Fruit fly (Drosophila melanogaster) whole organism, embryonic: ENCODE measurements around the gene Vha68-3.

Source experiments
- ATbp ChIP-seq: fragments of 200-800 bp; sonication (Bioruptor generic); optimal IDR thresholded peaks from 2 replicates; lab custom pipeline; 2017; ENCODE audit warnings: missing biosample characterization, mild to moderate bottlenecking, missing genetic modification characterization, missing genetic modification reagents
- Bteb2 ChIP-seq: fragments of 200-800 bp; sonication (Bioruptor generic); optimal IDR thresholded peaks from 2 replicates; lab custom pipeline; 2016; ENCODE audit warnings: missing biosample characterization, missing genetic modification characterization
- CG10565 ChIP-seq: fragments of 200-800 bp; sonication (Bioruptor generic); optimal IDR thresholded peaks from 3 replicates; lab custom pipeline; 2016; ENCODE audit warnings: missing biosample characterization, mild to moderate bottlenecking, missing genetic modification characterization
- CG10959 ChIP-seq: fragments of 200-800 bp; sonication (Bioruptor generic); IDR thresholded peaks from 2 replicates; pipeline ENCODE4 v1.3.6; 2022; ENCODE audit warnings: missing biosample characterization, missing genetic modification characterization
- CG11504 ChIP-seq: fragments of 200-800 bp; sonication (Bioruptor generic); optimal IDR thresholded peaks from 3 replicates; lab custom pipeline; 2019; ENCODE audit warnings: missing biosample characterization, mild to moderate bottlenecking, missing genetic modification characterization, moderate library complexity
- CG11723 ChIP-seq: fragments of 200-800 bp; sonication (Bioruptor generic); optimal IDR thresholded peaks from 2 replicates; lab custom pipeline; 2017; ENCODE audit warnings: missing biosample characterization, mild to moderate bottlenecking, missing genetic modification characterization
- CG13287 ChIP-seq: fragments of 200-800 bp; sonication (Bioruptor generic); IDR thresholded peaks from 2 replicates; pipeline ENCODE4 v1.3.6; 2022; ENCODE audit warnings: missing biosample characterization, missing genetic modification characterization; ENCODE audit not compliant: partially characterized antibody
- CG13296 ChIP-seq: fragments of 200-800 bp; sonication (Bioruptor generic); optimal IDR thresholded peaks from 3 replicates; lab custom pipeline; 2018; ENCODE audit warnings: missing biosample characterization, mild to moderate bottlenecking, missing genetic modification characterization
- CG13775 ChIP-seq: fragments of 200-800 bp; sonication (Bioruptor generic); optimal IDR thresholded peaks from 3 replicates; lab custom pipeline; 2017; ENCODE audit warnings: missing biosample characterization, mild to moderate bottlenecking, missing genetic modification characterization
- CG15073 ChIP-seq: fragments of 200-800 bp; sonication (Bioruptor generic); optimal IDR thresholded peaks from 2 replicates; lab custom pipeline; 2016; ENCODE audit warnings: missing biosample characterization, missing genetic modification characterization
- CG17361 ChIP-seq: fragments of 200-800 bp; sonication (Bioruptor generic); IDR thresholded peaks from 3 replicates; pipeline ENCODE4 v1.3.6; 2022; ENCODE audit warnings: missing biosample characterization, missing genetic modification characterization
- CG17385 ChIP-seq: fragments of 200-800 bp; sonication (Bioruptor generic); optimal IDR thresholded peaks from 3 replicates; lab custom pipeline; 2018; ENCODE audit warnings: missing biosample characterization, mild to moderate bottlenecking, missing genetic modification characterization
- CG18599 ChIP-seq: fragments of 200-800 bp; sonication (Bioruptor generic); optimal IDR thresholded peaks from 3 replicates; lab custom pipeline; 2017; ENCODE audit warnings: missing biosample characterization, missing genetic modification characterization, mild to moderate bottlenecking, moderate library complexity, missing genetic modification reagents
- CG2678 ChIP-seq: fragments of 200-800 bp; sonication (Bioruptor generic); optimal IDR thresholded peaks from 3 replicates; lab custom pipeline; 2019; ENCODE audit warnings: missing biosample characterization, mild to moderate bottlenecking, missing genetic modification characterization, moderate library complexity
- CG6272 ChIP-seq: fragments of 200-800 bp; sonication (Bioruptor generic); IDR thresholded peaks from 2 replicates; pipeline ENCODE4 v1.3.6; 2022; ENCODE audit warnings: missing biosample characterization, missing genetic modification characterization
- CG7556 ChIP-seq: fragments of 200-800 bp; sonication (Bioruptor generic); optimal IDR thresholded peaks from 2 replicates; lab custom pipeline; 2017; ENCODE audit warnings: missing biosample characterization, mild to moderate bottlenecking, missing genetic modification characterization
- CG9215 ChIP-seq: fragments of 200-800 bp; sonication (Bioruptor generic); IDR thresholded peaks from 2 replicates; pipeline ENCODE4 v1.3.6; 2022; ENCODE audit warnings: missing biosample characterization, missing genetic modification characterization
- CoRest ChIP-seq: fragments of 200-800 bp; sonication (Bioruptor generic); optimal IDR thresholded peaks from 3 replicates; lab custom pipeline; 2018; ENCODE audit warnings: missing biosample characterization, mild to moderate bottlenecking, missing genetic modification characterization, moderate library complexity
- Dfd ChIP-seq, 2 experiments: fragments of >200 bp; optimal IDR thresholded peaks; 2 replicates each; lab custom pipeline; 2017; ENCODE audit warnings: missing biosample characterization in 2 of 2, missing genetic modification characterization in 2 of 2
- Fer1 ChIP-seq: fragments of 200-800 bp; sonication (Bioruptor generic); optimal IDR thresholded peaks from 2 replicates; lab custom pipeline; 2017; ENCODE audit warnings: missing biosample characterization, mild to moderate bottlenecking, missing genetic modification characterization
- Gug ChIP-seq: fragments of 200-800 bp; sonication (Bioruptor generic); IDR thresholded peaks from 4 replicates; pipeline ENCODE4 v1.3.6; 2022; ENCODE audit warnings: missing biosample characterization, missing genetic modification characterization
- HLH3B ChIP-seq: fragments of 200-800 bp; sonication (Bioruptor generic); IDR thresholded peaks from 2 replicates; pipeline ENCODE4 v1.3.6; 2022; ENCODE audit warnings: missing biosample characterization, missing genetic modification characterization
- HLH4C ChIP-seq: fragments of 200-800 bp; sonication (Bioruptor generic); IDR thresholded peaks from 3 replicates; pipeline ENCODE4 v1.3.6; 2022; ENCODE audit warnings: missing biosample characterization, missing genetic modification characterization; ENCODE audit not compliant: partially characterized antibody
- Meics ChIP-seq: fragments of 200-800 bp; sonication (Bioruptor generic); optimal IDR thresholded peaks from 2 replicates; lab custom pipeline; 2017; ENCODE audit warnings: missing biosample characterization, mild to moderate bottlenecking, missing genetic modification characterization
- NfI ChIP-seq: fragments of 200-800 bp; sonication (Bioruptor generic); optimal IDR thresholded peaks from 3 replicates; lab custom pipeline; 2018; ENCODE audit warnings: missing biosample characterization, mild to moderate bottlenecking, missing genetic modification characterization, moderate library complexity
- Oaz ChIP-seq: fragments of 200-800 bp; sonication (Bioruptor generic); IDR thresholded peaks from 2 replicates; pipeline ENCODE4 v1.3.6; 2022; ENCODE audit warnings: missing biosample characterization, missing genetic modification characterization
- Optix ChIP-seq: fragments of 200-800 bp; sonication (Bioruptor generic); IDR thresholded peaks from 3 replicates; pipeline ENCODE4 v1.3.6; 2022; ENCODE audit warnings: missing biosample characterization, missing genetic modification characterization
- PHDP ChIP-seq: fragments of 200-800 bp; sonication (Bioruptor generic); optimal IDR thresholded peaks from 3 replicates; lab custom pipeline; 2018; ENCODE audit warnings: missing biosample characterization, mild to moderate bottlenecking, missing genetic modification characterization, moderate library complexity
- Sin3A ChIP-seq: fragments of >200 bp; optimal IDR thresholded peaks from 2 replicates; lab custom pipeline; 2018
- Sox102F ChIP-seq: fragments of 200-800 bp; sonication (Bioruptor generic); optimal IDR thresholded peaks from 2 replicates; lab custom pipeline; 2018; ENCODE audit warnings: missing biosample characterization, mild to moderate bottlenecking, missing genetic modification characterization, moderate library complexity
- Vsx1 ChIP-seq: fragments of 200-800 bp; sonication (Bioruptor generic); optimal IDR thresholded peaks from 2 replicates; lab custom pipeline; 2017; ENCODE audit warnings: missing biosample characterization, mild to moderate bottlenecking, missing genetic modification characterization, missing genetic modification reagents
- Xbp1 ChIP-seq: fragments of 200-800 bp; sonication (Bioruptor generic); optimal IDR thresholded peaks from 3 replicates; lab custom pipeline; 2016; ENCODE audit warnings: missing biosample characterization, mild to moderate bottlenecking, missing genetic modification characterization
- ase ChIP-seq: fragments of 200-800 bp; sonication (Bioruptor generic); IDR thresholded peaks from 3 replicates; pipeline ENCODE4 v1.3.6; 2022; ENCODE audit warnings: missing biosample characterization, missing genetic modification characterization
- caup ChIP-seq: fragments of 200-800 bp; sonication (Bioruptor generic); optimal IDR thresholded peaks from 3 replicates; lab custom pipeline; 2017; ENCODE audit warnings: missing biosample characterization, mild to moderate bottlenecking, missing genetic modification characterization, moderate library complexity; ENCODE audit not compliant: severe bottlenecking
- cwo ChIP-seq: fragments of 200-800 bp; sonication (Bioruptor generic); optimal IDR thresholded peaks from 3 replicates; lab custom pipeline; 2017; ENCODE audit warnings: missing biosample characterization, missing genetic modification characterization, mild to moderate bottlenecking, moderate library complexity, missing genetic modification reagents
- da ChIP-seq: fragments of 200-800 bp; sonication (Bioruptor generic); optimal IDR thresholded peaks from 2 replicates; lab custom pipeline; 2016; ENCODE audit warnings: missing biosample characterization, missing genetic modification characterization
- danr ChIP-seq: fragments of 200-800 bp; sonication (Bioruptor generic); IDR thresholded peaks from 2 replicates; pipeline ENCODE4 v1.3.6; 2022; ENCODE audit warnings: missing biosample characterization, missing genetic modification characterization
- dati ChIP-seq: fragments of 200-800 bp; sonication (Bioruptor generic); IDR thresholded peaks from 2 replicates; pipeline ENCODE4 v1.3.6; 2022; ENCODE audit warnings: missing biosample characterization, missing genetic modification characterization
- dmrt99B ChIP-seq: fragments of 200-800 bp; sonication (Bioruptor generic); optimal IDR thresholded peaks from 2 replicates; lab custom pipeline; 2018; ENCODE audit warnings: missing biosample characterization, mild to moderate bottlenecking, missing genetic modification characterization, moderate library complexity
- gsb ChIP-seq: fragments of 200-800 bp; sonication (Bioruptor generic); IDR thresholded peaks from 2 replicates; pipeline ENCODE4 v1.3.6; 2022; ENCODE audit warnings: missing biosample characterization, missing genetic modification characterization
- hkb ChIP-seq, 2 experiments: fragments of 200-800 bp in 1 of 2; fragments of >200 bp in 1 of 2; sonication (Bioruptor generic) in 1 of 2; IDR thresholded peaks in 1 of 2; optimal IDR thresholded peaks in 1 of 2; 2 replicates each; pipeline versions ENCODE4 v1.3.6 to Lab custom; 2017 to 2022; ENCODE audit warnings: missing biosample characterization in 1 of 2, missing genetic modification characterization in 1 of 2
- kay ChIP-seq: fragments of 200-800 bp; sonication (Bioruptor generic); optimal IDR thresholded peaks from 2 replicates; lab custom pipeline; 2016; ENCODE audit warnings: missing biosample characterization, missing genetic modification characterization
- ken ChIP-seq: fragments of 200-800 bp; sonication (Bioruptor generic); IDR thresholded peaks from 3 replicates; pipeline ENCODE4 v1.3.6; 2022; ENCODE audit warnings: missing biosample characterization, missing genetic modification characterization
- lab ChIP-seq: fragments of 200-800 bp; sonication (Bioruptor generic); optimal IDR thresholded peaks from 3 replicates; lab custom pipeline; 2017; ENCODE audit warnings: missing biosample characterization, missing genetic modification characterization, mild to moderate bottlenecking, moderate library complexity, missing genetic modification reagents
- nerfin-2 ChIP-seq: fragments of 200-800 bp; sonication (Bioruptor generic); IDR thresholded peaks from 2 replicates; pipeline ENCODE4 v1.3.6; 2022; ENCODE audit warnings: missing biosample characterization, missing genetic modification characterization; ENCODE audit not compliant: partially characterized antibody
- pzg ChIP-seq: fragments of 200-800 bp; sonication (Bioruptor generic); optimal IDR thresholded peaks from 3 replicates; lab custom pipeline; 2018; ENCODE audit warnings: missing biosample characterization, mild to moderate bottlenecking, missing genetic modification characterization, moderate library complexity
- sisA ChIP-seq: fragments of 200-800 bp; sonication (Bioruptor generic); IDR thresholded peaks from 2 replicates; pipeline ENCODE4 v1.3.6; 2022; ENCODE audit warnings: missing biosample characterization, missing genetic modification characterization
- yki ChIP-seq: fragments of >200 bp; optimal IDR thresholded peaks from 3 replicates; lab custom pipeline; 2018

Gene Vha68-3

DNA sequence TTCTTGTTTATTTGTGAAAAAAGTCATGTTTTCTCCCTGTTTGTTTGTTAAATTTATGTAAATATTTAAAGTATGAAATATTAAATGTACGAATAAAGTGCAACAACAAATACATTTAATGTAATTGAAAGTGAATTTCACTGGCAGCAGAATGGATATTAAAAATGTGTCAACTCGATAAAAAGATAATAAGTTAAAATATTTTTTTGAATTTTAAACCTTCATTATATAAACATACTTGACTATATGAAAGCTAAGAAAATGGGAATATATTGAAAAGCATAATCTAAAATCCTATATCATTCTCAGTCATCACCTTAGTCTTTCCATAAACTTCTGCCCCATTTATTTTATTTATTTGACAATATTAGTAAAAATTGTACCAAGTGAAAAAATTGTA, at the start of gene Vha68-3:
TSS of gene Vha68-3 (plus strand) at position 301 of the 400 bp plus-strand sequence.
- TF ChIP-seq Vsx1 (GFP tag; lab: Kevin White, UChicago) (no peak), lab (GFP tag; lab: Kevin White, UChicago) (no peak), HLH4C (GFP tag; lab: Robert Waterston, UW) (no peak), Optix (GFP tag; lab: Robert Waterston, UW) (no peak), CG13775 (no peak)

dm6 chr2L:12932996-12933395, 45.6 kb upstream of the Vha68-3 start:
- TF ChIP-seq CG11723 (GFP tag; lab: Kevin White, UChicago) (no peak), pzg (GFP tag; lab: Kevin White, UChicago) (no peak), Sin3A (no peak), CG15073 (GFP tag; lab: Kevin White, UChicago) (no peak), Bteb2 (no peak), da (no peak), NfI (no peak), Dfd (GFP tag; optimal IDR thresholded peaks at IDR 0.05; lab: Kevin White, UChicago) (no peak), cwo (GFP tag; lab: Kevin White, UChicago) (no peak), ken (no peak), nerfin-2 (GFP tag; lab: Robert Waterston, UW) (no peak), CG10565 (GFP tag; lab: Kevin White, UChicago) (no peak), CG10959 (no peak), ase (GFP tag; lab: Robert Waterston, UW) (no peak)

DNA sequence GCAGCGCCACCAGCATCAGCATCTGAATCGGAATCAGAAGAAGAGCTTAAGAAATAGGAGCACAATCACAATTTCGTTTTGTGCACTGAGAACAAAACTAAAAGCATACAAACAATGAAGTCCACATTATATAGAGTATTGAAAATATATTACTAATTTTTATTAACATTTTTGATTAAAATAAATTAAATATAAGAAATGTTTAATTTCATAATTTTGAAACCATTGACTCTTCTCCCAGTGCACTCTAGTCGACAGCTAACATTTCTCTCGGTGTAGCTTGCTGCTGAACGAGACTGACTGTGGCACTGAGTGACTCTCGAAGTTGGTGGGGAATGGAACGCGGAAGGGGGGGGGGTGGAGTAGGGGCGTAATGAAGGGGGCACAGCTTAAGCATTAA, 27.9 kb upstream of the Vha68-3 start:
- TF ChIP-seq Gug (0 out of 4 replicates have a peak, but pooled peaks have one; percentile 14), gsb (no peak), yki (lab: Kevin White, UChicago) (no peak), hkb (optimal IDR thresholded peaks at IDR 0.05; lab: Kevin White, UChicago) (no peak), hkb (GFP tag; IDR thresholded peaks at IDR 0.05; lab: Robert Waterston, UW) (no peak), Oaz (GFP tag; lab: Robert Waterston, UW) (no peak), sisA (GFP tag; lab: Robert Waterston, UW) (peak; percentile 24; the same call in 1 of the 2 replicates), CG17385 (GFP tag; lab: Kevin White, UChicago) (peak; percentile 18), PHDP (peak; percentile 38), CG11504 (peak; percentile 33), kay (GFP tag; lab: Kevin White, UChicago) (no peak), CG9215 (GFP tag; lab: Robert Waterston, UW) (no peak), Xbp1 (peak; percentile 30), CG18599 (GFP tag; lab: Kevin White, UChicago) (peak; percentile 52), CG13287 (GFP tag; lab: Robert Waterston, UW) (no peak), CoRest (tag; lab: Kevin White, UChicago) (peak; percentile 12), HLH3B (GFP tag; lab: Robert Waterston, UW) (0 out of 2 replicates have a peak, but pooled peaks have one; percentile 19), dati (GFP tag; lab: Robert Waterston, UW) (no peak), Sox102F (peak; percentile 50), CG13296 (GFP tag; lab: Kevin White, UChicago) (peak; percentile 4), ATbp (no peak), caup (GFP tag; lab: Kevin White, UChicago) (peak; percentile 6), CG6272 (0 out of 2 replicates have a peak, but pooled peaks have one; percentile 24), Meics (GFP tag; lab: Kevin White, UChicago) (peak; percentile 19), CG17361 (GFP tag; lab: Robert Waterston, UW) (no peak), danr (no peak), CG2678 (tag; lab: Kevin White, UChicago) (peak; percentile 53), dmrt99B (tag; lab: Kevin White, UChicago) (peak; percentile 57), CG7556 (GFP tag; lab: Kevin White, UChicago) (peak; percentile 28), Fer1 (GFP tag; lab: Kevin White, UChicago) (peak; percentile 27)
